Worm (Caenorhabditis elegans) whole organism, late embryonic: ENCODE measurements around the gene clec-252.

Experiments
- C38D4.7 ChIP-seq: fragments of 200-800 bp; sonication (Bioruptor generic); optimal IDR thresholded peaks from 2 replicates; lab custom pipeline; 2018; ENCODE audit warnings: mild to moderate bottlenecking, missing genetic modification characterization, moderate library complexity, missing compliant biosample characterization
- K09A11.1 ChIP-seq: sonication (generic microtip); optimal IDR thresholded peaks from 2 replicates; lab custom pipeline; 2017; ENCODE audit warnings: antibody characterized with exemption, mild to moderate bottlenecking, missing genetic modification characterization, missing compliant biosample characterization; ENCODE audit not compliant: insufficient read depth
- T23F11.4 ChIP-seq: fragments of 200-800 bp; sonication (Bioruptor generic); optimal IDR thresholded peaks from 2 replicates; lab custom pipeline; 2018; ENCODE audit warnings: mild to moderate bottlenecking, missing genetic modification characterization, missing compliant biosample characterization
- Y22D7AL.16 ChIP-seq: sonication (generic microtip); optimal IDR thresholded peaks from 2 replicates; lab custom pipeline; 2016; ENCODE audit warnings: missing genetic modification characterization, missing compliant biosample characterization
- ahr-1 ChIP-seq: sonication (generic microtip); optimal IDR thresholded peaks from 2 replicates; lab custom pipeline; 2016; ENCODE audit warnings: missing genetic modification characterization, missing compliant biosample characterization
- ama-1 ChIP-seq: fragments of 150-350 bp; optimal IDR thresholded peaks from 2 replicates; lab custom pipeline; 2014
- ceh-14 ChIP-seq: sonication (generic microtip); optimal IDR thresholded peaks from 2 replicates; lab custom pipeline; 2016; ENCODE audit warnings: missing genotype, missing genetic modification characterization, missing compliant biosample characterization
- ceh-18 ChIP-seq: sonication (generic microtip); optimal IDR thresholded peaks from 2 replicates; lab custom pipeline; 2016; ENCODE audit warnings: missing genetic modification characterization, missing compliant biosample characterization
- ceh-19 ChIP-seq: fragments of 200-800 bp; sonication (Bioruptor generic); optimal IDR thresholded peaks from 2 replicates; lab custom pipeline; 2018; ENCODE audit warnings: mild to moderate bottlenecking, missing genetic modification characterization, missing compliant biosample characterization
- ceh-22 ChIP-seq: sonication (generic microtip); optimal IDR thresholded peaks from 2 replicates; lab custom pipeline; 2017; ENCODE audit warnings: missing biosample characterization, missing genetic modification characterization
- ceh-30 ChIP-seq: fragments of 150-350 bp; optimal IDR thresholded peaks from 2 replicates; lab custom pipeline; 2014; ENCODE audit warnings: missing biosample characterization, missing genetic modification characterization
- ceh-31 ChIP-seq: sonication (generic microtip); optimal IDR thresholded peaks from 2 replicates; lab custom pipeline; 2016; ENCODE audit warnings: missing genetic modification characterization, missing compliant biosample characterization
- ceh-34 ChIP-seq: sonication (generic microtip); optimal IDR thresholded peaks from 2 replicates; lab custom pipeline; 2016; ENCODE audit warnings: mild to moderate bottlenecking, missing genetic modification characterization, missing compliant biosample characterization
- ceh-45 ChIP-seq: fragments of 200-800 bp; sonication (Bioruptor generic); IDR thresholded peaks from 2 replicates; pipeline ENCODE4 v1.3.6; 2022; ENCODE audit warnings: missing genetic modification reagents, missing genetic modification characterization, missing compliant biosample characterization
- ceh-6 ChIP-seq: fragments of 200-800 bp; sonication (Bioruptor generic); optimal IDR thresholded peaks from 2 replicates; lab custom pipeline; 2018; ENCODE audit warnings: mild to moderate bottlenecking, missing genetic modification characterization, missing compliant biosample characterization
- ceh-9 ChIP-seq: sonication (generic microtip); optimal IDR thresholded peaks from 2 replicates; lab custom pipeline; 2016; ENCODE audit warnings: mild to moderate bottlenecking, missing genetic modification characterization, inconsistent platforms, missing compliant biosample characterization
- che-1 ChIP-seq: sonication (generic microtip); optimal IDR thresholded peaks from 2 replicates; lab custom pipeline; 2016; ENCODE audit warnings: mild to moderate bottlenecking, missing genetic modification characterization, missing compliant biosample characterization
- dve-1 ChIP-seq: sonication (generic microtip); optimal IDR thresholded peaks from 2 replicates; lab custom pipeline; 2017; ENCODE audit warnings: antibody characterized with exemption, mild to moderate bottlenecking, missing genetic modification characterization, missing compliant biosample characterization
- elt-2 ChIP-seq: sonication (generic microtip); optimal IDR thresholded peaks from 2 replicates; lab custom pipeline; 2016; ENCODE audit warnings: missing genetic modification reagents, missing genetic modification characterization, missing compliant biosample characterization
- elt-4 ChIP-seq: sonication (generic microtip); optimal IDR thresholded peaks from 2 replicates; lab custom pipeline; 2016; ENCODE audit warnings: missing genetic modification characterization, missing compliant biosample characterization
- ets-4 ChIP-seq: sonication (generic microtip); optimal IDR thresholded peaks from 2 replicates; lab custom pipeline; 2016; ENCODE audit warnings: missing genetic modification characterization, missing compliant biosample characterization
- hlh-13 ChIP-seq: fragments of 200-800 bp; sonication (Bioruptor generic); optimal IDR thresholded peaks from 2 replicates; lab custom pipeline; 2018; ENCODE audit warnings: mild to moderate bottlenecking, missing genetic modification characterization, missing compliant biosample characterization
- hlh-6 ChIP-seq: sonication (generic microtip); optimal IDR thresholded peaks from 2 replicates; lab custom pipeline; 2016; ENCODE audit warnings: missing genotype, missing genetic modification characterization, missing compliant biosample characterization
- lin-11 ChIP-seq: fragments of 200-800 bp; sonication (Bioruptor generic); optimal IDR thresholded peaks from 2 replicates; lab custom pipeline; 2018; ENCODE audit warnings: mild to moderate bottlenecking, missing genetic modification characterization, missing compliant biosample characterization
- mec-3 ChIP-seq: sonication (generic microtip); optimal IDR thresholded peaks from 2 replicates; lab custom pipeline; 2016; ENCODE audit warnings: borderline replicate concordance, missing genetic modification characterization, missing compliant biosample characterization
- nhr-232 ChIP-seq: sonication (generic microtip); optimal IDR thresholded peaks from 2 replicates; lab custom pipeline; 2016; ENCODE audit warnings: missing genetic modification characterization, missing compliant biosample characterization
- odd-2 ChIP-seq: sonication (generic microtip); optimal IDR thresholded peaks from 2 replicates; lab custom pipeline; 2017; ENCODE audit warnings: antibody characterized with exemption, mild to moderate bottlenecking, missing genetic modification characterization, missing compliant biosample characterization
- pag-3 ChIP-seq: sonication (generic microtip); optimal IDR thresholded peaks from 2 replicates; lab custom pipeline; 2016; ENCODE audit warnings: missing compliant biosample characterization, missing genetic modification characterization, borderline replicate concordance
- pat-9 ChIP-seq: fragments of 200-800 bp; sonication (Bioruptor generic); optimal IDR thresholded peaks from 2 replicates; lab custom pipeline; 2018; ENCODE audit warnings: mild to moderate bottlenecking, missing genetic modification characterization, moderate library complexity, missing compliant biosample characterization
- pax-1 ChIP-seq: fragments of 150-350 bp; optimal IDR thresholded peaks from 2 replicates; lab custom pipeline; 2014; ENCODE audit warnings: missing biosample characterization, missing genetic modification characterization
- pha-2 ChIP-seq: sonication (generic microtip); optimal IDR thresholded peaks from 2 replicates; lab custom pipeline; 2017; ENCODE audit warnings: mild to moderate bottlenecking, missing genetic modification characterization, missing compliant biosample characterization
- pha-4 ChIP-seq: fragments of 150-350 bp; optimal IDR thresholded peaks from 2 replicates; lab custom pipeline; 2018; ENCODE audit warnings: missing biosample characterization, missing genetic modification reagents, missing genetic modification characterization
- rnt-1 ChIP-seq: sonication (generic microtip); optimal IDR thresholded peaks from 2 replicates; lab custom pipeline; 2016; ENCODE audit warnings: missing genetic modification characterization, missing compliant biosample characterization
- sdc-2 ChIP-seq: sonication (generic microtip); optimal IDR thresholded peaks from 2 replicates; lab custom pipeline; 2016; ENCODE audit warnings: missing genotype, missing genetic modification characterization, missing compliant biosample characterization
- sox-2 ChIP-seq: fragments of 200-800 bp; sonication (Bioruptor generic); IDR thresholded peaks from 2 replicates; pipeline ENCODE4 v1.3.6; 2022; ENCODE audit warnings: missing genetic modification reagents, missing genetic modification characterization, missing compliant biosample characterization
- syd-9 ChIP-seq: sonication (generic microtip); optimal IDR thresholded peaks from 2 replicates; lab custom pipeline; 2016; ENCODE audit warnings: mild to moderate bottlenecking, missing genetic modification characterization, moderate library complexity, missing compliant biosample characterization
- tbx-2 ChIP-seq: sonication (generic microtip); optimal IDR thresholded peaks from 2 replicates; lab custom pipeline; 2016; ENCODE audit warnings: missing genetic modification characterization, missing compliant biosample characterization
- tbx-7 ChIP-seq: sonication (generic microtip); optimal IDR thresholded peaks from 2 replicates; lab custom pipeline; 2016; ENCODE audit warnings: missing genotype, missing genetic modification characterization, missing compliant biosample characterization
- unc-3 ChIP-seq, 2 experiments: fragments of 200-800 bp in 1 of 2; sonication (Bioruptor generic) in 1 of 2; sonication (generic microtip) in 1 of 2; conservative IDR thresholded peaks in 1 of 2; optimal IDR thresholded peaks in 1 of 2; 2 replicates each; pipeline versions ENCODE4 v1.3.6 to Lab custom; 2016 to 2022; ENCODE audit warnings: missing compliant biosample characterization in 2 of 2, missing genetic modification characterization in 2 of 2, missing genetic modification reagents in 1 of 2
- unc-86 ChIP-seq: sonication (generic microtip); optimal IDR thresholded peaks from 2 replicates; lab custom pipeline; 2016; ENCODE audit warnings: missing genetic modification characterization, missing compliant biosample characterization
- zip-5 ChIP-seq: sonication (generic microtip); optimal IDR thresholded peaks from 2 replicates; lab custom pipeline; 2016; ENCODE audit warnings: missing genetic modification characterization, missing compliant biosample characterization

The clec-252 gene

ce11 chrV:18723604-18724003 lies 25.0 kb downstream of the clec-252 start (continued):
- TF ChIP-seq ceh-18 (peak; percentile 31), ceh-45 (GFP tag; lab: Robert Waterston, UW) (no peak), elt-2 (tag; lab: Kevin White, UChicago) (peak; percentile 14), pag-3 (tag; lab: Kevin White, UChicago) (no peak), ceh-14 (peak; percentile 76), unc-86 (tag; lab: Kevin White, UChicago) (peak; percentile 54), T23F11.4 (GFP tag; lab: Kevin White, UChicago) (no peak), unc-3 (GFP tag; conservative IDR thresholded peaks at IDR 0.05; lab: Robert Waterston, UW) (no peak), unc-3 (tag; optimal IDR thresholded peaks at IDR 0.05; lab: Kevin White, UChicago) (no peak), ahr-1 (tag; lab: Kevin White, UChicago) (no peak), pax-1 (tag; lab: Kevin White, UChicago) (peak; percentile 70), C38D4.7 (GFP tag; lab: Kevin White, UChicago) (no peak), ama-1 (lab: Kevin White, UChicago) (no peak), tbx-2 (tag; lab: Kevin White, UChicago) (peak; percentile 90), pha-4 (tag; lab: Kevin White, UChicago) (no peak), Y22D7AL.16 (no peak), lin-11 (tag; lab: Kevin White, UChicago) (no peak), odd-2 (peak; percentile 24), ceh-6 (GFP tag; lab: Kevin White, UChicago) (peak; percentile 27), ceh-30 (peak; percentile 92), K09A11.1 (tag; lab: Kevin White, UChicago) (no peak), ceh-19 (peak; percentile 85), hlh-6 (tag; lab: Kevin White, UChicago) (no peak), ets-4 (peak; percentile 62), sox-2 (GFP tag; lab: Robert Waterston, UW) (no peak; the same call in 1 of the 2 replicates)

ce11 chrV:18722510-18723299 lies 25.9 kb downstream of the clec-252 start:
- TF ChIP-seq ceh-9 (peak; percentile 37), ceh-22 (tag; lab: Kevin White, UChicago) (no peak), ceh-19 (no peak), T23F11.4 (GFP tag; lab: Kevin White, UChicago) (no peak), odd-2 (peak; percentile 35), ahr-1 (tag; lab: Kevin White, UChicago) (no peak), elt-4 (tag; lab: Kevin White, UChicago) (no peak), ceh-14 (no peak), unc-86 (tag; lab: Kevin White, UChicago) (no peak), dve-1 (tag; lab: Kevin White, UChicago) (peak; percentile 88), Y22D7AL.16 (no peak)

- TF ChIP-seq Y22D7AL.16 (no peak), zip-5 (tag; lab: Kevin White, UChicago) (no peak), syd-9 (tag; lab: Kevin White, UChicago) (no peak), unc-86 (tag; lab: Kevin White, UChicago) (peak; percentile 7), ceh-34 (tag; lab: Kevin White, UChicago) (no peak), ceh-30 (no peak), pha-2 (tag; lab: Kevin White, UChicago) (no peak)
Observed at ce11 chrV:18721873-18722272, 26.8 kb downstream of the clec-252 start.

ce11 chrV:18719956-18720489 lies 28.6 kb downstream of the clec-252 start, which contains the start of gene Y17D7C.2:
Gene Y17D7C.2 (minus strand): TSS chrV:18719987.
- TF ChIP-seq ceh-31 (tag; lab: Kevin White, UChicago): peak; percentile 2
- TF ChIP-seq unc-86 (tag; lab: Kevin White, UChicago): no peak
- TF ChIP-seq ceh-30: no peak
- no peak for TF ChIP-seq che-1
- no peak for TF ChIP-seq ceh-9
- TF ChIP-seq syd-9 (tag; lab: Kevin White, UChicago): peak; percentile 21
- peak; percentile 66 for TF ChIP-seq elt-2 (tag; lab: Kevin White, UChicago)
- peak; percentile 2 for TF ChIP-seq zip-5 (tag; lab: Kevin White, UChicago)
- TF ChIP-seq hlh-13: peak; percentile 32
- TF ChIP-seq sdc-2 (tag; lab: Kevin White, UChicago): no peak
- peak; percentile 13 for TF ChIP-seq tbx-7 (tag; lab: Kevin White, UChicago)
- no peak for TF ChIP-seq mec-3
- TF ChIP-seq rnt-1: peak; percentile 40
- TF ChIP-seq pat-9 (tag; lab: Kevin White, UChicago): peak; percentile 36
- peak; percentile 46 for TF ChIP-seq ceh-6 (GFP tag; lab: Kevin White, UChicago)
- TF ChIP-seq ahr-1 (tag; lab: Kevin White, UChicago): peak; percentile 2
- TF ChIP-seq ceh-19: peak; percentile 65
- TF ChIP-seq nhr-232: peak; percentile 57
